Fruit fly (Drosophila melanogaster) whole organism, embryonic: Measurements from ENCODE around the gene BckdhA.

Experiments used
- Ada2b ChIP-seq: fragments of 200-800 bp; sonication (Bioruptor generic); IDR thresholded peaks from 2 replicates; pipeline ENCODE4 v1.3.6; 2022; ENCODE audit warnings: missing biosample characterization, missing genetic modification characterization
- CG1024 ChIP-seq: fragments of 200-800 bp; sonication (Bioruptor generic); IDR thresholded peaks from 2 replicates; pipeline ENCODE4 v1.3.6; 2022; ENCODE audit warnings: missing biosample characterization, missing genetic modification characterization
- CG12104 ChIP-seq: fragments of 200-800 bp; sonication (Bioruptor generic); optimal IDR thresholded peaks from 3 replicates; lab custom pipeline; 2016; ENCODE audit warnings: missing biosample characterization, missing genetic modification characterization
- CG12744 ChIP-seq: fragments of 200-800 bp; sonication (Bioruptor generic); optimal IDR thresholded peaks from 2 replicates; lab custom pipeline; 2016; ENCODE audit warnings: missing biosample characterization, missing genetic modification characterization
- CG14050 ChIP-seq: fragments of 200-800 bp; sonication (Bioruptor generic); IDR thresholded peaks from 3 replicates; pipeline ENCODE4 v1.3.6; 2022; ENCODE audit warnings: missing biosample characterization, missing genetic modification characterization
- CG16815 ChIP-seq: fragments of 200-800 bp; sonication (Bioruptor generic); optimal IDR thresholded peaks from 3 replicates; lab custom pipeline; 2017; ENCODE audit warnings: missing biosample characterization, mild to moderate bottlenecking, missing genetic modification characterization
- CG1792 ChIP-seq: fragments of 200-800 bp; sonication (Bioruptor generic); optimal IDR thresholded peaks from 2 replicates; lab custom pipeline; 2016; ENCODE audit warnings: missing biosample characterization, missing genetic modification characterization
- CG18599 ChIP-seq: fragments of 200-800 bp; sonication (Bioruptor generic); optimal IDR thresholded peaks from 3 replicates; lab custom pipeline; 2017; ENCODE audit warnings: missing biosample characterization, missing genetic modification characterization, mild to moderate bottlenecking, moderate library complexity, missing genetic modification reagents
- CG2120 ChIP-seq: fragments of 200-800 bp; sonication (Bioruptor generic); optimal IDR thresholded peaks from 3 replicates; lab custom pipeline; 2016; ENCODE audit warnings: missing biosample characterization, missing genetic modification characterization
- CG34376 ChIP-seq: fragments of 200-800 bp; sonication (Bioruptor generic); optimal IDR thresholded peaks from 2 replicates; lab custom pipeline; 2018; ENCODE audit warnings: missing biosample characterization, mild to moderate bottlenecking, missing genetic modification characterization
- CG3726 ChIP-seq: fragments of 200-800 bp; sonication (Bioruptor generic); IDR thresholded peaks from 3 replicates; pipeline ENCODE4, ENCODE4 v1.3.6; 2022; ENCODE audit warnings: missing biosample characterization, missing genetic modification characterization
- CG3847 ChIP-seq: fragments of 200-800 bp; sonication (Bioruptor generic); IDR thresholded peaks from 2 replicates; pipeline ENCODE4 v1.3.6; 2022; ENCODE audit warnings: missing biosample characterization, missing genetic modification characterization
- CG5245 ChIP-seq: fragments of 200-800 bp; sonication (Bioruptor generic); optimal IDR thresholded peaks from 3 replicates; lab custom pipeline; 2016; ENCODE audit warnings: missing biosample characterization, missing genetic modification characterization
- CG6272 ChIP-seq: fragments of 200-800 bp; sonication (Bioruptor generic); IDR thresholded peaks from 2 replicates; pipeline ENCODE4 v1.3.6; 2022; ENCODE audit warnings: missing biosample characterization, missing genetic modification characterization
- CG6854 ChIP-seq: fragments of 200-800 bp; sonication (Bioruptor generic); optimal IDR thresholded peaks from 3 replicates; lab custom pipeline; 2017; ENCODE audit warnings: missing biosample characterization, mild to moderate bottlenecking, missing genetic modification characterization
- CG9215 ChIP-seq: fragments of 200-800 bp; sonication (Bioruptor generic); IDR thresholded peaks from 2 replicates; pipeline ENCODE4 v1.3.6; 2022; ENCODE audit warnings: missing biosample characterization, missing genetic modification characterization
- CG9797 ChIP-seq: fragments of 200-800 bp; sonication (Bioruptor generic); optimal IDR thresholded peaks from 3 replicates; lab custom pipeline; 2018; ENCODE audit warnings: missing biosample characterization, mild to moderate bottlenecking, missing genetic modification characterization
- CoRest ChIP-seq: fragments of 200-800 bp; sonication (Bioruptor generic); optimal IDR thresholded peaks from 3 replicates; lab custom pipeline; 2018; ENCODE audit warnings: missing biosample characterization, mild to moderate bottlenecking, missing genetic modification characterization, moderate library complexity
- Doc2 ChIP-seq: fragments of 200-800 bp; sonication (Bioruptor generic); IDR thresholded peaks from 2 replicates; pipeline ENCODE4 v1.3.6; 2022; ENCODE audit warnings: missing biosample characterization, missing genetic modification characterization
- Elba2 ChIP-seq: fragments of 200-800 bp; sonication (Bioruptor generic); optimal IDR thresholded peaks from 3 replicates; lab custom pipeline; 2016; ENCODE audit warnings: missing biosample characterization, missing genetic modification characterization
- Fer3 ChIP-seq: fragments of 200-800 bp; sonication (Bioruptor generic); optimal IDR thresholded peaks from 2 replicates; lab custom pipeline; 2018; ENCODE audit warnings: missing biosample characterization, mild to moderate bottlenecking, missing genetic modification characterization, moderate library complexity
- Hand ChIP-seq: fragments of 200-800 bp; sonication (Bioruptor generic); optimal IDR thresholded peaks from 2 replicates; lab custom pipeline; 2017; ENCODE audit warnings: mild to moderate bottlenecking, missing biosample characterization, missing genetic modification reagents, missing genetic modification characterization
- Hey ChIP-seq: fragments of 200-800 bp; sonication (Bioruptor generic); optimal IDR thresholded peaks from 3 replicates; lab custom pipeline; 2018; ENCODE audit warnings: missing biosample characterization, mild to moderate bottlenecking, missing genetic modification characterization
- MESR4 ChIP-seq: fragments of 200-800 bp; sonication (Bioruptor generic); optimal IDR thresholded peaks from 2 replicates; lab custom pipeline; 2018; ENCODE audit warnings: missing biosample characterization, mild to moderate bottlenecking, missing genetic modification characterization, moderate library complexity
- NFAT ChIP-seq: fragments of 200-800 bp; sonication (Bioruptor generic); IDR thresholded peaks from 2 replicates; pipeline ENCODE4 v1.3.6; 2022; ENCODE audit warnings: missing biosample characterization, missing genetic modification characterization
- Ptx1 ChIP-seq: fragments of 200-800 bp; sonication (Bioruptor generic); IDR thresholded peaks from 2 replicates; pipeline ENCODE4 v1.3.6; 2022; ENCODE audit warnings: missing biosample characterization, missing genetic modification characterization
- Spps ChIP-seq: fragments of 200-800 bp; sonication (Bioruptor generic); optimal IDR thresholded peaks from 2 replicates; lab custom pipeline; 2018; ENCODE audit warnings: missing biosample characterization, mild to moderate bottlenecking, missing genetic modification characterization
- az2 ChIP-seq: fragments of 200-800 bp; sonication (Bioruptor generic); optimal IDR thresholded peaks from 3 replicates; lab custom pipeline; 2016; ENCODE audit warnings: missing biosample characterization, missing genetic modification characterization
- bbx ChIP-seq: fragments of 200-800 bp; sonication (Bioruptor generic); IDR thresholded peaks from 2 replicates; pipeline ENCODE4 v1.3.6; 2022; ENCODE audit warnings: missing biosample characterization, missing genetic modification characterization; ENCODE audit not compliant: partially characterized antibody
- cato ChIP-seq: fragments of 200-800 bp; sonication (Bioruptor generic); optimal IDR thresholded peaks from 2 replicates; lab custom pipeline; 2016; ENCODE audit warnings: missing biosample characterization, missing genetic modification characterization, borderline replicate concordance
- caup ChIP-seq: fragments of 200-800 bp; sonication (Bioruptor generic); optimal IDR thresholded peaks from 3 replicates; lab custom pipeline; 2017; ENCODE audit warnings: missing biosample characterization, mild to moderate bottlenecking, missing genetic modification characterization, moderate library complexity; ENCODE audit not compliant: severe bottlenecking
- croc ChIP-seq: fragments of 200-800 bp; sonication (Bioruptor generic); conservative IDR thresholded peaks from 3 replicates; pipeline ENCODE4 v1.3.6; 2022; ENCODE audit warnings: missing biosample characterization, missing genetic modification characterization
- dan ChIP-seq: fragments of 200-800 bp; sonication (Bioruptor generic); IDR thresholded peaks from 2 replicates; pipeline ENCODE4 v1.3.6; 2022; ENCODE audit warnings: missing biosample characterization, missing genetic modification characterization
- dmrt11E ChIP-seq: fragments of 200-800 bp; sonication (Bioruptor generic); optimal IDR thresholded peaks from 3 replicates; lab custom pipeline; 2018; ENCODE audit warnings: missing biosample characterization, mild to moderate bottlenecking, missing genetic modification characterization, moderate library complexity
- dpn ChIP-seq, 2 experiments: fragments of 200-800 bp; sonication (Bioruptor generic); optimal IDR thresholded peaks; 3 replicates each; lab custom pipeline; 2016; ENCODE audit warnings: missing biosample characterization in 2 of 2, missing genetic modification characterization in 2 of 2
- gro ChIP-seq: fragments of 200-800 bp; sonication (Bioruptor generic); optimal IDR thresholded peaks from 2 replicates; lab custom pipeline; 2016; ENCODE audit warnings: missing biosample characterization, missing genetic modification characterization
- inv ChIP-seq: fragments of 200-800 bp; sonication (Bioruptor generic); IDR thresholded peaks from 2 replicates; pipeline ENCODE4 v1.3.6; 2022; ENCODE audit warnings: missing biosample characterization, missing genetic modification characterization; ENCODE audit not compliant: partially characterized antibody
- jing ChIP-seq: fragments of 200-800 bp; sonication (Bioruptor generic); optimal IDR thresholded peaks from 2 replicates; lab custom pipeline; 2018; ENCODE audit warnings: missing biosample characterization, mild to moderate bottlenecking, missing genetic modification characterization
- klu ChIP-seq: fragments of 200-800 bp; sonication (Bioruptor generic); IDR thresholded peaks from 2 replicates; pipeline ENCODE4 v1.3.6; 2022; ENCODE audit warnings: missing biosample characterization, missing genetic modification characterization
- nerfin-1 ChIP-seq: fragments of 200-800 bp; sonication (Bioruptor generic); optimal IDR thresholded peaks from 3 replicates; lab custom pipeline; 2019; ENCODE audit warnings: missing biosample characterization, mild to moderate bottlenecking, missing genetic modification characterization, moderate library complexity
- oc ChIP-seq: fragments of 200-800 bp; sonication (Bioruptor generic); optimal IDR thresholded peaks from 2 replicates; lab custom pipeline; 2018; ENCODE audit warnings: missing biosample characterization, mild to moderate bottlenecking, missing genetic modification characterization, moderate library complexity
- onecut ChIP-seq: fragments of 200-800 bp; sonication (Bioruptor generic); IDR thresholded peaks from 2 replicates; pipeline ENCODE4 v1.3.6; 2022; ENCODE audit warnings: missing biosample characterization, missing genetic modification characterization
- sd ChIP-seq: fragments of 200-800 bp; sonication (Bioruptor generic); optimal IDR thresholded peaks from 3 replicates; lab custom pipeline; 2018; ENCODE audit warnings: missing biosample characterization, mild to moderate bottlenecking, missing genetic modification characterization, moderate library complexity
- shn ChIP-seq: fragments of 200-800 bp; sonication (Bioruptor generic); optimal IDR thresholded peaks from 3 replicates; lab custom pipeline; 2016; ENCODE audit warnings: missing biosample characterization, missing genetic modification characterization
- tin ChIP-seq: fragments of 200-800 bp; sonication (Bioruptor generic); optimal IDR thresholded peaks from 3 replicates; lab custom pipeline; 2016; ENCODE audit warnings: missing biosample characterization, missing genetic modification characterization
- twi ChIP-seq: fragments of 200-800 bp; optimal IDR thresholded peaks from 2 replicates; lab custom pipeline; 2019; ENCODE audit warnings: missing biosample characterization, mild to moderate bottlenecking, missing genetic modification characterization, moderate library complexity
- vnd ChIP-seq: fragments of 200-800 bp; sonication (Bioruptor generic); IDR thresholded peaks from 3 replicates; pipeline ENCODE4 v1.3.6; 2022; ENCODE audit warnings: missing biosample characterization, missing genetic modification characterization; ENCODE audit not compliant: partially characterized antibody
- wor ChIP-seq: fragments of 200-800 bp; sonication (Bioruptor generic); IDR thresholded peaks from 2 replicates; pipeline ENCODE4 v1.3.6; 2022; ENCODE audit warnings: missing biosample characterization, missing genetic modification characterization

Gene BckdhA

DNA sequence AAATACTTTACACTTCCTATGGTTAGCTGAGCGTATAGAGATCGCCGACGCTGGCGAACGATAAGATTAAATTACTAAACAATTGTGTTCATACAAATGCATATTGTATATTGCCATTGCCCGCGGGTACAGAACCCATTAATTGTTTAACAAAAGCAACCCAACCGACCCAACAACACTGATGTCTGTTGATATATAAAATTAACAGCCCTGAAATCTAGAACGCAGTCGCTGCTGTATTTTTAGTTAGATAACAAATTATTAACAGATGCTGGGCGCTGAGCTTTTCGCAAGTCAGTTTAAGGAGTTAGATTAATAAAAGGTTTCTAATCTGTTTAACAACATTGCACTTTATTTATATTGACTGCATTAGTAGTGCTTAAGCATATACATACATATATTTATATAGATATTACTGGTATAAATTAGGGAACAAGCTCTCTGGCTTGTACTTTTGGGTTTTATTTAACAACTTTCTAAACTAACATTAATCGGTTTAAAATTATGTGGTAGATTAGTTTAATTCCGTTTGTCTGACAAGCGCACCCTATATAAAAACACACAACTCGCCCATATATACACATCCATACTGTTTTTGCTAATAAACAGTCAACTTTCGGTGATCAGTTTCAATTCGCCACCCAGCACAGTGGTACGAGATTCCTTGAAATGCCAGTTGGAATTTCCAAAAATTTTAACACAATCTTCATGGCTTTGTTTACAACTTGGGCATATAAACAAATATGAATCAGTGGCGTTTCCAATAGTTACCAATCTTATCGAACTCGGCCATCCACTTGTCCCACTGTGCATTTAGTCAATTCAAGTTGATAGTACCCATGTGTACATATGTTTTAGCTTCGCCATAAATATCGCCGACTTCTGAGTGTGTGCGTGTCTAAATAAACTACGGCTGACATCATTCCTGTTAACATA is 27.4 kb upstream of the BckdhA start (continued):
- peak; percentile 52 for TF ChIP-seq CG16815 (GFP tag; lab: Kevin White, UChicago)
- peak; percentile 95 for TF ChIP-seq NFAT (GFP tag; lab: Robert Waterston, UW)
- peak; percentile 91 for TF ChIP-seq Ptx1 (GFP tag; lab: Robert Waterston, UW)
- peak; percentile 91 for TF ChIP-seq CG34376 (GFP tag; lab: Kevin White, UChicago)
- no peak for TF ChIP-seq dan (GFP tag; lab: Robert Waterston, UW)
- no peak for TF ChIP-seq CoRest (tag; lab: Kevin White, UChicago)
- TF ChIP-seq gro (GFP tag; lab: Kevin White, UChicago) = peak; percentile 98
- TF ChIP-seq CG12744 (GFP tag; lab: Kevin White, UChicago) = peak; percentile 75
- TF ChIP-seq CG12104 = peak; percentile 76
- no peak; the same call in 1 of the 2 replicates for TF ChIP-seq bbx (GFP tag; lab: Robert Waterston, UW)
- no peak; the same call in 2 of the 3 replicates for TF ChIP-seq croc (GFP tag; lab: Robert Waterston, UW)
- TF ChIP-seq klu (GFP tag; lab: Robert Waterston, UW) = peak; percentile 82
- peak; percentile 91 for TF ChIP-seq CG2120 (GFP tag; lab: Kevin White, UChicago)
- TF ChIP-seq caup (GFP tag; lab: Kevin White, UChicago) = peak; percentile 94
- no peak for TF ChIP-seq twi
- TF ChIP-seq CG1024 (GFP tag; lab: Robert Waterston, UW) = peak; percentile 59
- TF ChIP-seq Hey (tag; lab: Kevin White, UChicago) = peak; percentile 66
- peak; percentile 88 for TF ChIP-seq CG6272 (GFP tag; lab: Robert Waterston, UW)
- peak; percentile 82 for TF ChIP-seq CG5245 (GFP tag; lab: Kevin White, UChicago)
- TF ChIP-seq CG18599 (GFP tag; lab: Kevin White, UChicago) = peak; percentile 97
- TF ChIP-seq shn (GFP tag; lab: Kevin White, UChicago) = peak; percentile 83
- TF ChIP-seq Doc2 (GFP tag; lab: Robert Waterston, UW) = peak; percentile 83
- TF ChIP-seq CG1792 (GFP tag; lab: Kevin White, UChicago) = peak; percentile 93
- TF ChIP-seq MESR4 (GFP tag; lab: Kevin White, UChicago) = peak; percentile 10
- peak; percentile 48; the same call in 1 of the 2 replicates for TF ChIP-seq wor (GFP tag; lab: Robert Waterston, UW)
- TF ChIP-seq onecut = peak; percentile 78
- TF ChIP-seq nerfin-1 = no peak
- peak; percentile 89 for TF ChIP-seq CG6854 (GFP tag; lab: Kevin White, UChicago)
- TF ChIP-seq sd (tag; lab: Kevin White, UChicago) = peak; percentile 85
- peak; percentile 96 for TF ChIP-seq Ada2b
- TF ChIP-seq tin (GFP tag; lab: Kevin White, UChicago) = peak; percentile 89
- TF ChIP-seq inv (GFP tag; lab: Robert Waterston, UW) = peak; percentile 35; the same call in 1 of the 2 replicates
- TF ChIP-seq Hand = peak; percentile 67
- peak; percentile 74 for TF ChIP-seq az2 (GFP tag; lab: Kevin White, UChicago)
- peak; percentile 76 for TF ChIP-seq CG3847
- TF ChIP-seq CG3726 = peak; percentile 86
- TF ChIP-seq Fer3 (tag; lab: Kevin White, UChicago) = peak; percentile 95
- TF ChIP-seq CG9215 (GFP tag; lab: Robert Waterston, UW) = peak; percentile 88
- peak; percentile 25 for TF ChIP-seq dmrt11E (tag; lab: Kevin White, UChicago)
- no peak for TF ChIP-seq oc
- no peak for TF ChIP-seq CG9797 (GFP tag; lab: Kevin White, UChicago)
- no peak for TF ChIP-seq jing (GFP tag; lab: Kevin White, UChicago)
- TF ChIP-seq vnd (GFP tag; lab: Robert Waterston, UW) = 0 out of 3 replicates have a peak, but pooled peaks have one; percentile 23
- peak; percentile 84 to 92 for TF ChIP-seq dpn (GFP tag; optimal IDR thresholded peaks at IDR 0.05; lab: Kevin White, UChicago)
- TF ChIP-seq Elba2 (GFP tag; lab: Kevin White, UChicago) = no peak
- peak; percentile 56 for TF ChIP-seq CG14050 (GFP tag; lab: Robert Waterston, UW)
- TF ChIP-seq Spps = peak; percentile 57
- no peak for TF ChIP-seq cato (GFP tag; lab: Kevin White, UChicago)
